Worm (Caenorhabditis elegans) whole organism, late embryonic: ENCODE data around the gene F53A9.1.

Experiments used
- C08G9.2 ChIP-seq: sonication (generic microtip); optimal IDR thresholded peaks from 2 replicates; lab custom pipeline; 2016; ENCODE audit warnings: mild to moderate bottlenecking, missing genetic modification characterization, moderate library complexity, missing compliant biosample characterization
- F13H6.1 ChIP-seq: sonication (generic microtip); optimal IDR thresholded peaks from 2 replicates; lab custom pipeline; 2016; ENCODE audit warnings: missing genetic modification characterization, missing compliant biosample characterization
- K02D7.2 ChIP-seq: sonication (generic microtip); optimal IDR thresholded peaks from 2 replicates; lab custom pipeline; 2017; ENCODE audit warnings: mild to moderate bottlenecking, missing genetic modification characterization, missing compliant biosample characterization
- K09A11.1 ChIP-seq: sonication (generic microtip); optimal IDR thresholded peaks from 2 replicates; lab custom pipeline; 2017; ENCODE audit warnings: antibody characterized with exemption, mild to moderate bottlenecking, missing genetic modification characterization, missing compliant biosample characterization; ENCODE audit not compliant: insufficient read depth
- T23F11.4 ChIP-seq: fragments of 200-800 bp; sonication (Bioruptor generic); optimal IDR thresholded peaks from 2 replicates; lab custom pipeline; 2018; ENCODE audit warnings: mild to moderate bottlenecking, missing genetic modification characterization, missing compliant biosample characterization
- ama-1 ChIP-seq: fragments of 150-350 bp; optimal IDR thresholded peaks from 2 replicates; lab custom pipeline; 2014
- ceh-2 ChIP-seq: sonication (generic microtip); optimal IDR thresholded peaks from 2 replicates; lab custom pipeline; 2016; ENCODE audit warnings: missing genotype, missing genetic modification characterization, missing compliant biosample characterization
- ceh-22 ChIP-seq: sonication (generic microtip); optimal IDR thresholded peaks from 2 replicates; lab custom pipeline; 2017; ENCODE audit warnings: missing biosample characterization, missing genetic modification characterization
- ceh-24 ChIP-seq: sonication (generic microtip); optimal IDR thresholded peaks from 2 replicates; lab custom pipeline; 2016; ENCODE audit warnings: mild to moderate bottlenecking, missing genetic modification characterization, missing compliant biosample characterization
- ceh-30 ChIP-seq: fragments of 150-350 bp; optimal IDR thresholded peaks from 2 replicates; lab custom pipeline; 2014; ENCODE audit warnings: missing biosample characterization, missing genetic modification characterization
- ceh-9 ChIP-seq: sonication (generic microtip); optimal IDR thresholded peaks from 2 replicates; lab custom pipeline; 2016; ENCODE audit warnings: mild to moderate bottlenecking, missing genetic modification characterization, inconsistent platforms, missing compliant biosample characterization
- dmd-4 ChIP-seq: sonication (generic microtip); optimal IDR thresholded peaks from 2 replicates; lab custom pipeline; 2016; ENCODE audit warnings: borderline replicate concordance, missing genetic modification characterization, missing compliant biosample characterization
- elt-2 ChIP-seq: sonication (generic microtip); optimal IDR thresholded peaks from 2 replicates; lab custom pipeline; 2016; ENCODE audit warnings: missing genetic modification reagents, missing genetic modification characterization, missing compliant biosample characterization
- elt-4 ChIP-seq: sonication (generic microtip); optimal IDR thresholded peaks from 2 replicates; lab custom pipeline; 2016; ENCODE audit warnings: missing genetic modification characterization, missing compliant biosample characterization
- fkh-10 ChIP-seq: fragments of 150-350 bp; optimal IDR thresholded peaks from 2 replicates; lab custom pipeline; 2014; ENCODE audit warnings: missing biosample characterization, missing genetic modification reagents, missing genetic modification characterization
- gmeb-2 ChIP-seq: sonication (generic microtip); optimal IDR thresholded peaks from 2 replicates; lab custom pipeline; 2016; ENCODE audit warnings: missing genetic modification characterization, inconsistent platforms, missing compliant biosample characterization
- hlh-13 ChIP-seq: fragments of 200-800 bp; sonication (Bioruptor generic); optimal IDR thresholded peaks from 2 replicates; lab custom pipeline; 2018; ENCODE audit warnings: mild to moderate bottlenecking, missing genetic modification characterization, missing compliant biosample characterization
- hlh-30 ChIP-seq: sonication (generic microtip); optimal IDR thresholded peaks from 2 replicates; lab custom pipeline; 2017; ENCODE audit warnings: antibody characterized with exemption, missing genetic modification characterization, missing compliant biosample characterization; ENCODE audit not compliant: insufficient read depth
- hlh-6 ChIP-seq: sonication (generic microtip); optimal IDR thresholded peaks from 2 replicates; lab custom pipeline; 2016; ENCODE audit warnings: missing genotype, missing genetic modification characterization, missing compliant biosample characterization
- lim-6 ChIP-seq: sonication (generic microtip); optimal IDR thresholded peaks from 2 replicates; lab custom pipeline; 2016; ENCODE audit warnings: missing genetic modification characterization, missing compliant biosample characterization
- madf-2 ChIP-seq: sonication (generic microtip); optimal IDR thresholded peaks from 2 replicates; lab custom pipeline; 2017; ENCODE audit warnings: missing genetic modification characterization, missing compliant biosample characterization
- nfya-1 ChIP-seq: sonication (generic microtip); optimal IDR thresholded peaks from 2 replicates; lab custom pipeline; 2017; ENCODE audit warnings: missing genetic modification characterization, mild to moderate bottlenecking, missing compliant biosample characterization, antibody characterized with exemption, moderate library complexity
- nhr-232 ChIP-seq: sonication (generic microtip); optimal IDR thresholded peaks from 2 replicates; lab custom pipeline; 2016; ENCODE audit warnings: missing genetic modification characterization, missing compliant biosample characterization
- odd-2 ChIP-seq: sonication (generic microtip); optimal IDR thresholded peaks from 2 replicates; lab custom pipeline; 2017; ENCODE audit warnings: antibody characterized with exemption, mild to moderate bottlenecking, missing genetic modification characterization, missing compliant biosample characterization
- pag-3 ChIP-seq: sonication (generic microtip); optimal IDR thresholded peaks from 2 replicates; lab custom pipeline; 2016; ENCODE audit warnings: missing compliant biosample characterization, missing genetic modification characterization, borderline replicate concordance
- pat-9 ChIP-seq: fragments of 200-800 bp; sonication (Bioruptor generic); optimal IDR thresholded peaks from 2 replicates; lab custom pipeline; 2018; ENCODE audit warnings: mild to moderate bottlenecking, missing genetic modification characterization, moderate library complexity, missing compliant biosample characterization
- pha-2 ChIP-seq: sonication (generic microtip); optimal IDR thresholded peaks from 2 replicates; lab custom pipeline; 2017; ENCODE audit warnings: mild to moderate bottlenecking, missing genetic modification characterization, missing compliant biosample characterization
- pha-4 ChIP-seq: fragments of 150-350 bp; optimal IDR thresholded peaks from 2 replicates; lab custom pipeline; 2018; ENCODE audit warnings: missing biosample characterization, missing genetic modification reagents, missing genetic modification characterization
- pqm-1 ChIP-seq: sonication (generic microtip); optimal IDR thresholded peaks from 2 replicates; lab custom pipeline; 2016; ENCODE audit warnings: missing genetic modification characterization, missing compliant biosample characterization
- pros-1 ChIP-seq: fragments of 150-350 bp; optimal IDR thresholded peaks from 2 replicates; lab custom pipeline; 2014; ENCODE audit warnings: missing biosample characterization, missing genetic modification reagents, missing genetic modification characterization
- rnt-1 ChIP-seq: sonication (generic microtip); optimal IDR thresholded peaks from 2 replicates; lab custom pipeline; 2016; ENCODE audit warnings: missing genetic modification characterization, missing compliant biosample characterization
- syd-9 ChIP-seq: sonication (generic microtip); optimal IDR thresholded peaks from 2 replicates; lab custom pipeline; 2016; ENCODE audit warnings: mild to moderate bottlenecking, missing genetic modification characterization, moderate library complexity, missing compliant biosample characterization
- tbx-7 ChIP-seq: sonication (generic microtip); optimal IDR thresholded peaks from 2 replicates; lab custom pipeline; 2016; ENCODE audit warnings: missing genotype, missing genetic modification characterization, missing compliant biosample characterization
- ttx-3 ChIP-seq: sonication (generic microtip); optimal IDR thresholded peaks from 2 replicates; lab custom pipeline; 2016; ENCODE audit warnings: missing genetic modification reagents, missing genetic modification characterization, missing compliant biosample characterization
- unc-42 ChIP-seq: sonication (generic microtip); optimal IDR thresholded peaks from 2 replicates; lab custom pipeline; 2016; ENCODE audit warnings: missing genotype, missing genetic modification characterization, missing compliant biosample characterization
- ztf-16 ChIP-seq: sonication (generic microtip); optimal IDR thresholded peaks from 2 replicates; lab custom pipeline; 2017; ENCODE audit warnings: missing genetic modification characterization, missing compliant biosample characterization

The F53A9.1 gene

ce11 chrX:8716822-8717221 lies 5.4 kb downstream of the F53A9.1 start, which contains the start of gene F53A9.7:
Gene F53A9.7 (minus strand): TSS chrX:8716922.
- no peak for TF ChIP-seq T23F11.4 (GFP tag; lab: Kevin White, UChicago)
- no peak for TF ChIP-seq ceh-2 (tag; lab: Kevin White, UChicago)
- no peak for TF ChIP-seq pqm-1 (tag; lab: Kevin White, UChicago)
- TF ChIP-seq ceh-9 (tag; lab: Kevin White, UChicago): no peak

ce11 chrX:8718153-8718552 lies 6.8 kb downstream of the F53A9.1 start:
- no peak for TF ChIP-seq ceh-2 (tag; lab: Kevin White, UChicago)
- TF ChIP-seq hlh-6 (tag; lab: Kevin White, UChicago): no peak
- no peak for TF ChIP-seq ceh-30 (tag; lab: Kevin White, UChicago)

- no peak for TF ChIP-seq ceh-30 (tag; lab: Kevin White, UChicago)
- TF ChIP-seq F13H6.1 (tag; lab: Kevin White, UChicago): no peak
- no peak for TF ChIP-seq ceh-22 (tag; lab: Kevin White, UChicago)
- TF ChIP-seq K09A11.1 (tag; lab: Kevin White, UChicago): no peak
- TF ChIP-seq pqm-1 (tag; lab: Kevin White, UChicago): no peak
- no peak for TF ChIP-seq syd-9
- no peak for TF ChIP-seq ama-1 (lab: Kevin White, UChicago)
- no peak for TF ChIP-seq pag-3 (tag; lab: Kevin White, UChicago)
- no peak for TF ChIP-seq elt-2 (tag; lab: Kevin White, UChicago)
- no peak for TF ChIP-seq K02D7.2 (tag; lab: Kevin White, UChicago)
- no peak for TF ChIP-seq odd-2 (tag; lab: Kevin White, UChicago)
- TF ChIP-seq hlh-13: no peak
- no peak for TF ChIP-seq tbx-7 (tag; lab: Kevin White, UChicago)
- no peak for TF ChIP-seq pha-4 (tag; lab: Kevin White, UChicago)
- TF ChIP-seq pros-1 (tag; lab: Kevin White, UChicago): no peak
- no peak for TF ChIP-seq nhr-232 (tag; lab: Kevin White, UChicago)
- TF ChIP-seq nfya-1 (tag; lab: Kevin White, UChicago): no peak
- TF ChIP-seq C08G9.2 (tag; lab: Kevin White, UChicago): no peak
- TF ChIP-seq dmd-4 (tag; lab: Kevin White, UChicago): no peak
Measured at ce11 chrX:8718856-8719255, 7.5 kb downstream of the F53A9.1 start, which contains the start of gene F53A9.8. Gene F53A9.8 (minus strand): TSS chrX:8718904.

- no peak for TF ChIP-seq pha-4 (tag; lab: Kevin White, UChicago)
- TF ChIP-seq hlh-30 (tag; lab: Kevin White, UChicago): no peak
- no peak for TF ChIP-seq ceh-2 (tag; lab: Kevin White, UChicago)
- TF ChIP-seq pat-9 (tag; lab: Kevin White, UChicago): no peak
- TF ChIP-seq rnt-1 (tag; lab: Kevin White, UChicago): no peak
- TF ChIP-seq hlh-6 (tag; lab: Kevin White, UChicago): no peak
- no peak for TF ChIP-seq fkh-10 (GFP tag; lab: Kevin White, UChicago)
- TF ChIP-seq gmeb-2: no peak
- no peak for TF ChIP-seq lim-6
- no peak for TF ChIP-seq K02D7.2 (tag; lab: Kevin White, UChicago)
- no peak for TF ChIP-seq unc-42 (tag; lab: Kevin White, UChicago)
- TF ChIP-seq ceh-24: no peak
- no peak for TF ChIP-seq ttx-3 (tag; lab: Kevin White, UChicago)
- no peak for TF ChIP-seq elt-4 (tag; lab: Kevin White, UChicago)
- TF ChIP-seq elt-2 (tag; lab: Kevin White, UChicago): no peak
- TF ChIP-seq pha-2 (tag; lab: Kevin White, UChicago): no peak
- no peak for TF ChIP-seq madf-2 (tag; lab: Kevin White, UChicago)
- no peak for TF ChIP-seq ztf-16
- TF ChIP-seq, all 69 proteins: peak for 0
Measured at ce11 chrX:8719888-8720287, 8.5 kb downstream of the F53A9.1 start.
